Worm (Caenorhabditis elegans) whole organism, L3 larva: Measurements from ENCODE around the gene R05F9.9.

Experiments used
- R02D3.7 ChIP-seq: fragments of 150-350 bp; optimal IDR thresholded peaks from 2 replicates; lab custom pipeline; 2014; ENCODE audit warnings: missing biosample characterization, missing genetic modification characterization
- ZK546.5 ChIP-seq: sonication (generic microtip); optimal IDR thresholded peaks from 2 replicates; lab custom pipeline; 2017; ENCODE audit warnings: missing biosample characterization, missing genetic modification characterization
- aly-2 ChIP-seq: fragments of 150-350 bp; optimal IDR thresholded peaks from 2 replicates; lab custom pipeline; 2014; ENCODE audit warnings: missing biosample characterization, missing genetic modification characterization
- ama-1 ChIP-seq: fragments of 150-350 bp; optimal IDR thresholded peaks from 2 replicates; lab custom pipeline; 2018
- ceh-28 ChIP-seq: fragments of 150-350 bp; optimal IDR thresholded peaks from 2 replicates; lab custom pipeline; 2014; ENCODE audit warnings: missing biosample characterization, missing genetic modification reagents, missing genetic modification characterization
- ceh-82 ChIP-seq: fragments of 150-350 bp; optimal IDR thresholded peaks from 2 replicates; lab custom pipeline; 2014; ENCODE audit warnings: missing biosample characterization, missing genetic modification characterization
- ceh-9 ChIP-seq: sonication (generic microtip); optimal IDR thresholded peaks from 2 replicates; lab custom pipeline; 2018; ENCODE audit warnings: missing biosample characterization, missing genetic modification characterization
- egl-5 ChIP-seq: fragments of 150-350 bp; optimal IDR thresholded peaks from 2 replicates; lab custom pipeline; 2017; ENCODE audit warnings: missing biosample characterization, missing genetic modification reagents, missing genetic modification characterization, inconsistent platforms
- elt-1 ChIP-seq: fragments of 150-350 bp; optimal IDR thresholded peaks from 2 replicates; lab custom pipeline; 2014; ENCODE audit warnings: missing biosample characterization, missing genetic modification characterization
- elt-2 ChIP-seq: sonication (generic microtip); optimal IDR thresholded peaks from 2 replicates; lab custom pipeline; 2016; ENCODE audit warnings: missing genetic modification reagents, mild to moderate bottlenecking, missing genetic modification characterization, missing compliant biosample characterization
- elt-3 ChIP-seq, 3 experiments: fragments of 150-350 bp in 1 of 3; sonication (generic microtip) in 2 of 3; optimal IDR thresholded peaks; 2 replicates in 2 of 3; 4 replicates in 1 of 3; lab custom pipeline; 2014 to 2017; ENCODE audit warnings: missing biosample characterization in 3 of 3, missing genetic modification characterization in 3 of 3
- eor-1 ChIP-seq, 2 experiments: fragments of 150-350 bp; optimal IDR thresholded peaks; 2 replicates each; lab custom pipeline; 2014 to 2018; ENCODE audit warnings: missing biosample characterization in 2 of 2, missing genetic modification characterization in 2 of 2
- fkh-10 ChIP-seq: sonication (generic microtip); optimal IDR thresholded peaks from 2 replicates; lab custom pipeline; 2017; ENCODE audit warnings: missing biosample characterization, missing genetic modification reagents, missing genetic modification characterization
- jun-1 ChIP-seq: fragments of 150-350 bp; optimal IDR thresholded peaks from 2 replicates; lab custom pipeline; 2014; ENCODE audit warnings: missing biosample characterization, missing genetic modification reagents, missing genetic modification characterization
- lin-39 ChIP-seq: fragments of 150-350 bp; optimal IDR thresholded peaks from 2 replicates; lab custom pipeline; 2018; ENCODE audit warnings: missing biosample characterization, missing genetic modification reagents, missing genetic modification characterization
- lsy-12 ChIP-seq: sonication (generic microtip); optimal IDR thresholded peaks from 2 replicates; lab custom pipeline; 2016; ENCODE audit warnings: mild to moderate bottlenecking, missing genetic modification characterization, missing compliant biosample characterization
- mdl-1 ChIP-seq: fragments of 150-350 bp; optimal IDR thresholded peaks from 2 replicates; lab custom pipeline; 2014; ENCODE audit warnings: missing biosample characterization, missing genetic modification characterization
- mml-1 ChIP-seq: fragments of 150-350 bp; sonication (generic microtip); optimal IDR thresholded peaks from 3 replicates; lab custom pipeline; 2014; ENCODE audit warnings: missing biosample characterization, missing genetic modification characterization
- nfya-1 ChIP-seq: sonication (generic microtip); optimal IDR thresholded peaks from 2 replicates; lab custom pipeline; 2017; ENCODE audit warnings: missing genetic modification characterization, mild to moderate bottlenecking, missing compliant biosample characterization, antibody characterized with exemption, moderate library complexity; ENCODE audit not compliant: insufficient read depth
- nhr-23 ChIP-seq: fragments of 150-350 bp; optimal IDR thresholded peaks from 2 replicates; lab custom pipeline; 2014; ENCODE audit warnings: missing biosample characterization, missing genetic modification reagents, missing genetic modification characterization
- nhr-237 ChIP-seq: fragments of 150-350 bp; optimal IDR thresholded peaks from 2 replicates; lab custom pipeline; 2014; ENCODE audit warnings: missing biosample characterization, missing genetic modification characterization
- nhr-25 ChIP-seq: sonication (generic microtip); optimal IDR thresholded peaks from 2 replicates; lab custom pipeline; 2017; ENCODE audit warnings: missing biosample characterization, missing genetic modification characterization
- nhr-28 ChIP-seq: fragments of 150-350 bp; optimal IDR thresholded peaks from 2 replicates; lab custom pipeline; 2014; ENCODE audit warnings: missing biosample characterization, missing genetic modification characterization
- nhr-43 ChIP-seq: sonication (generic microtip); optimal IDR thresholded peaks from 2 replicates; lab custom pipeline; 2016; ENCODE audit warnings: mild to moderate bottlenecking, missing genetic modification characterization, missing compliant biosample characterization; ENCODE audit not compliant: poor library complexity, severe bottlenecking
- nhr-67 ChIP-seq: fragments of 150-350 bp; optimal IDR thresholded peaks from 2 replicates; lab custom pipeline; 2014; ENCODE audit warnings: missing biosample characterization, missing genetic modification characterization
- nhr-76 ChIP-seq: fragments of 150-350 bp; sonication (generic microtip); optimal IDR thresholded peaks from 5 replicates; lab custom pipeline; 2014; ENCODE audit warnings: missing biosample characterization, missing genetic modification characterization
- nhr-77 ChIP-seq: fragments of 150-350 bp; optimal IDR thresholded peaks from 2 replicates; lab custom pipeline; 2014; ENCODE audit warnings: missing biosample characterization, missing genetic modification characterization
- pha-4 ChIP-seq: fragments of 150-350 bp; optimal IDR thresholded peaks from 2 replicates; lab custom pipeline; 2014; ENCODE audit warnings: missing biosample characterization, missing genetic modification reagents, missing genetic modification characterization
- pqm-1 ChIP-seq: fragments of 150-350 bp; optimal IDR thresholded peaks from 2 replicates; lab custom pipeline; 2017; ENCODE audit warnings: missing biosample characterization, missing genetic modification characterization, inconsistent platforms
- sea-2 ChIP-seq: fragments of 150-350 bp; sonication (generic microtip); optimal IDR thresholded peaks from 4 replicates; lab custom pipeline; 2014; ENCODE audit warnings: missing biosample characterization, missing genetic modification reagents, missing genetic modification characterization
- skn-1 ChIP-seq: fragments of 150-350 bp; optimal IDR thresholded peaks from 2 replicates; lab custom pipeline; 2014; ENCODE audit warnings: missing biosample characterization, missing genetic modification characterization
- snpc-4 ChIP-seq: fragments of 150-350 bp; optimal IDR thresholded peaks from 2 replicates; lab custom pipeline; 2014; ENCODE audit warnings: missing biosample characterization, missing genetic modification characterization
- tbx-2 ChIP-seq: sonication (generic microtip); optimal IDR thresholded peaks from 2 replicates; lab custom pipeline; 2016; ENCODE audit warnings: mild to moderate bottlenecking, missing genetic modification characterization, missing compliant biosample characterization
- unc-39 ChIP-seq: sonication (generic microtip); optimal IDR thresholded peaks from 4 replicates; lab custom pipeline; 2017; ENCODE audit warnings: missing biosample characterization, missing genetic modification characterization
- unc-62 ChIP-seq: fragments of 150-350 bp; sonication (generic microtip); optimal IDR thresholded peaks from 4 replicates; lab custom pipeline; 2014; ENCODE audit warnings: missing biosample characterization, missing genetic modification reagents, missing genetic modification characterization
- zag-1 ChIP-seq: fragments of 150-350 bp; optimal IDR thresholded peaks from 2 replicates; lab custom pipeline; 2014; ENCODE audit warnings: missing biosample characterization, missing genetic modification characterization
- ztf-4 ChIP-seq: fragments of 150-350 bp; optimal IDR thresholded peaks from 2 replicates; lab custom pipeline; 2014; ENCODE audit warnings: missing biosample characterization, missing genetic modification characterization

The R05F9.9 gene

DNA sequence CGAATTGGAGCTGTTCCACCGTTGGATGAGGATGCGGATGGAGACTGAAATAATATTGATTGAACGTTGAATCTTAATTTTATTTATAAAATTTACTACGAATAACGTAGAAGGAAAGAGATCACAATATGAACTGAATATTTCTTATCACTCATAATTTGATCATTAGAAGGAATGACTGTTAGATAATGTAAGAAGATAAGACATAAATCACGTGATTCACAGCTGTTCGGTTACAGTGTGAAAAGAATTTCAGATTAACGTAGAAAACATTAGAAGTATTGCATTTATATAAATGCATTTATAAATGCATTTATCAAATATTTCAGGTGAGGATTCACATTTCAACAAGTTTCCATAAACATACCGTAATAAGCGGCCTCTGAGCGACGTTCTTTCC is 40.9 kb upstream of the R05F9.9 start (continued):
- TF ChIP-seq nhr-23 (tag; lab: Kevin White, UChicago) (no peak), eor-1 (tag; optimal IDR thresholded peaks at IDR 0.05; lab: Kevin White, UChicago) (no peak), skn-1 (tag; lab: Kevin White, UChicago) (no peak), egl-5 (tag; lab: Kevin White, UChicago) (no peak), unc-39 (tag; lab: Kevin White, UChicago) (no peak)

DNA sequence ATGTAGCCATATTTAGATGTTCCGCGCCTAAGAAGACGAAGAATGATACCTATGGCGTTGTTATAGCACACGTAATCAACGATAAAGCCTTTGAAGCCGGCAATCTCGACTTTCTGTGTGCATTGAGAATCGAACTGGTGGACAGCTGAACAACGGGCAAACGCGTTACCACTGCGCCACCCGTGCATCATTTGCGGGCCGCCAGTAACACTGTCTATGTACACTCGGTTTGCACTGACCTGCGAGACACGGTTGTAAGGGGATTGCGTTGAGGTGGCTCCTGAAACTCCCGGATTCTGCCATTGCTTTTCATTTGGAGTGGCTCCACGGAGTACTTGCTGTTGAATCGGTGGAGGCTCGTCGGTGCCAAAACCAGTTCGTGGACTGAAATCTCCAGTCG is 40.5 kb upstream of the R05F9.9 start:
- TF ChIP-seq egl-5 (tag; lab: Kevin White, UChicago) (no peak), unc-62 (GFP tag; lab: Kevin White, UChicago) (no peak), nhr-25 (tag; lab: Kevin White, UChicago) (peak; percentile 47), lsy-12 (tag; lab: Kevin White, UChicago) (peak; percentile 63), nhr-237 (tag; lab: Kevin White, UChicago) (no peak), elt-2 (tag; lab: Kevin White, UChicago) (no peak), ztf-4 (no peak), nhr-67 (tag; lab: Kevin White, UChicago) (no peak), pqm-1 (no peak), nhr-23 (tag; lab: Kevin White, UChicago) (no peak), skn-1 (tag; lab: Kevin White, UChicago) (no peak), nfya-1 (tag; lab: Kevin White, UChicago) (peak; percentile 52), pha-4 (tag; lab: Kevin White, UChicago) (peak; percentile 48), jun-1 (tag; lab: Kevin White, UChicago) (peak; percentile 20), mml-1 (tag; lab: Kevin White, UChicago) (no peak), fkh-10 (GFP tag; lab: Kevin White, UChicago) (no peak), elt-3 (tag; optimal IDR thresholded peaks at IDR 0.05; lab: Kevin White, UChicago) (no peak), aly-2 (tag; lab: Kevin White, UChicago) (peak; percentile 20), nhr-43 (tag; lab: Kevin White, UChicago) (peak; percentile 54), sea-2 (GFP tag; lab: Kevin White, UChicago) (no peak), R02D3.7 (tag; lab: Kevin White, UChicago) (no peak), tbx-2 (tag; lab: Kevin White, UChicago) (peak; percentile 10), nhr-77 (no peak), ama-1 (peak; percentile 94), nhr-76 (tag; lab: Kevin White, UChicago) (no peak), ceh-28 (tag; lab: Kevin White, UChicago) (no peak)
- TF ChIP-seq, all 47 proteins: peak for 9

DNA sequence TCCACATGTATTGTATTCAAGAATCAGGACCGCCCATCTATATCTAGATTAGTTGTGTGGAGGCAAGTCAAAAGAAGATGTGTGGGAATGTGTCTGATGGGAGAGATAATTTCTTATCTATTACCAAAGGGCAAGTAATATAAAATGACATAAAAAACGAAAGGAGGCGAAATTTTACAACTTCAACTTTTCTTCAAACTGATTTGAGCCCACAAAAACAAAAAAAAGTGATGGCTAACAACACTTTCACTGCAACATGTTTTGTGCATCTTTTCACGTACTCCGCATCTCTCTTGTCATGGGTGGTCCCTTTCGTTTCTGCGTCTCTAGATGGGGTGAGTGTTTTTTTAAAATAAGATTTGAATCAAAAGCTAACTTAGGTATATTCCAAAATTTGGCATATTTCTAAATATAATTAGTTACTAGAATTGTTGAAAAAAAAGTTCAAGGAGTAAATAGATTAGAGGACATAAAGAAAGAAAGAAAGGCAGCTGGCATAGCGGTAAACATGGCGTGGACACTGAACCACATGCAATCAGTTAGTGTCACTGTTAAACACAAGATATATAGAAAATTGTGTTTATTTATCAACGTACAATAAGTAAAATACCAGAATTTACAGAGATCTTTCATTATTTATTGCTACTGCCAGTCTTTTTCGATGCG is 39.8 kb upstream of the R05F9.9 start, which contains the start of gene ZK546.19:
TSS of gene ZK546.19 (plus strand) at position 186 of the 666 bp plus-strand sequence.
- TF ChIP-seq nfya-1 (tag; lab: Kevin White, UChicago) (peak; percentile 23), egl-5 (tag; lab: Kevin White, UChicago) (no peak), nhr-23 (tag; lab: Kevin White, UChicago) (peak; percentile 28), nhr-237 (tag; lab: Kevin White, UChicago) (no peak), elt-2 (tag; lab: Kevin White, UChicago) (peak; percentile 71), eor-1 (tag; optimal IDR thresholded peaks at IDR 0.05; lab: Kevin White, UChicago) (no peak), pha-4 (tag; lab: Kevin White, UChicago) (peak; percentile 59), sea-2 (GFP tag; lab: Kevin White, UChicago) (no peak), ceh-82 (no peak), nhr-28 (tag; lab: Kevin White, UChicago) (no peak), ama-1 (peak; percentile 24), nhr-67 (tag; lab: Kevin White, UChicago) (no peak), lsy-12 (tag; lab: Kevin White, UChicago) (no peak), aly-2 (tag; lab: Kevin White, UChicago) (no peak), tbx-2 (tag; lab: Kevin White, UChicago) (no peak), ceh-9 (tag; lab: Kevin White, UChicago) (no peak), elt-1 (peak; percentile 95), ceh-28 (tag; lab: Kevin White, UChicago) (no peak)

DNA sequence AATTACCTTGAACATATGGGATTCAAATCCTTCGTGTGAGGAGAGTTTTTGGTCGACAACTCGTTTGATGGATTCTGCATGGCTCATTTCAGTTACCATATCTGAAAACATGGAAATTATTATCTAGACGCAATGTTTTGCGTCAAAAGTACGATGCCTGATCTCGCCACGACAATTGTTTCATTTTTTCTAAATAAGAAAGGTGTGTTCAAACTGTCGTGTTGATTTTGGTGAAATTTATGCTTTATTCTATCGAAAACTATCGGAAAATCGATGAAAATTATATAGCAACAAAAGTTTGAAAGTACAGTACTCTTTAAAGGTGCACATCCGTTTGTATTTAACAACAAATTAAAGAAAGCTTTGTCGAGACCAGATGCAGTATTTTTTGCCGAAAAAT is 39.1 kb upstream of the R05F9.9 start, which contains the start of gene cblc-1:
TSS of gene cblc-1 (minus strand) at position 101 of the 400 bp plus-strand sequence.
- TF ChIP-seq nhr-77 (no peak), nhr-237 (tag; lab: Kevin White, UChicago) (no peak), mdl-1 (no peak), snpc-4 (no peak), ZK546.5 (tag; lab: Kevin White, UChicago) (no peak), lsy-12 (tag; lab: Kevin White, UChicago) (no peak), ceh-82 (no peak), pha-4 (tag; lab: Kevin White, UChicago) (no peak), zag-1 (no peak), egl-5 (tag; lab: Kevin White, UChicago) (no peak), elt-2 (tag; lab: Kevin White, UChicago) (no peak), nhr-67 (tag; lab: Kevin White, UChicago) (no peak), lin-39 (tag; lab: Kevin White, UChicago) (no peak)
